Worm (Caenorhabditis elegans): ENCODE data around the gene aff-1.

aff-1 gene

DNA sequence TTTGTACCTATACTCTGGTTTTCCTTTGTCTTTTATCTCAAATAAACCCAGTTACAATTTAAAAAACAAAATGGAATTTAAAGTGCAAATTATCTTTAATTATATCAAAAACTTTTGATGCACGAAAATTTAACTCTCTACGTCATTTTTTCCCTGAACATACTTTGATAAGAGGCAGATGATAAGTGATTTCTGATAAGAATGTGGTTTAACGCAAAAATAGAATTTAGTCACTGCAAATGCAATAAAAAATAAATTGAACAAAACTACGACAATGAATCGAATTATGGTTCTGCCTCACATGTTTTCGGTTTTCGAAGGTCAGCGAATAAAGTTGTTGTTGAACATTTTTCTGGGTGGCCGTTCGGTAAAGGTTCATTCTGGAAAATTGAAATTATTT, 41.7 kb downstream of the aff-1 start:
- TF ChIP-seq elt-2 (tag; optimal IDR thresholded peaks at IDR 0.05) (peak; percentile 88), ZK546.5 (tag; optimal IDR thresholded peaks at IDR 0.05) (no peak), lin-39 (tag; optimal IDR thresholded peaks at IDR 0.05) (no peak), ceh-16 (tag; optimal IDR thresholded peaks at IDR 0.05) (no peak), jun-1 (tag; optimal IDR thresholded peaks at IDR 0.05) (peak; percentile 32), mml-1 (tag; optimal IDR thresholded peaks at IDR 0.05) (no peak), nhr-23 (tag; optimal IDR thresholded peaks at IDR 0.05) (no peak), nhr-25 (tag; optimal IDR thresholded peaks at IDR 0.05) (no peak), unc-39 (tag; optimal IDR thresholded peaks at IDR 0.05) (no peak), pqm-1 (tag; optimal IDR thresholded peaks at IDR 0.05) (peak; percentile 95), pha-4 (tag; optimal IDR thresholded peaks at IDR 0.05) (peak; percentile 44), ama-1 (optimal IDR thresholded peaks at IDR 0.05) (no peak), lsy-12 (tag; optimal IDR thresholded peaks at IDR 0.05) (no peak), ceh-28 (tag; optimal IDR thresholded peaks at IDR 0.05) (no peak), ceh-82 (tag; optimal IDR thresholded peaks at IDR 0.05) (no peak), sea-2 (GFP tag; optimal IDR thresholded peaks at IDR 0.05) (no peak), lin-15B (tag; optimal IDR thresholded peaks at IDR 0.05) (no peak), elt-3 (tag; optimal IDR thresholded peaks at IDR 0.05) (peak in 1 of 3 experiments; percentile 51), egl-27 (tag; optimal IDR thresholded peaks at IDR 0.05) (no peak), ceh-9 (tag; optimal IDR thresholded peaks at IDR 0.05) (no peak), nfya-1 (tag; optimal IDR thresholded peaks at IDR 0.05; ENCODE audit: insufficient read depth) (no peak), mdl-1 (tag; optimal IDR thresholded peaks at IDR 0.05) (no peak), nhr-12 (tag; optimal IDR thresholded peaks at IDR 0.05) (no peak), hmg-11 (tag; optimal IDR thresholded peaks at IDR 0.05) (no peak), nhr-43 (tag; optimal IDR thresholded peaks at IDR 0.05; ENCODE audit: poor library complexity, severe bottlenecking) (no peak), nhr-11 (tag; optimal IDR thresholded peaks at IDR 0.05) (no peak), unc-62 (GFP tag; optimal IDR thresholded peaks at IDR 0.05) (no peak), tbx-2 (tag; optimal IDR thresholded peaks at IDR 0.05) (no peak), ztf-11 (tag; optimal IDR thresholded peaks at IDR 0.05) (no peak), fos-1 (tag; optimal IDR thresholded peaks at IDR 0.05) (no peak), daf-12 (tag; optimal IDR thresholded peaks at IDR 0.05) (no peak), nhr-28 (tag; optimal IDR thresholded peaks at IDR 0.05) (no peak), elt-1 (tag; optimal IDR thresholded peaks at IDR 0.05) (no peak), egl-5 (tag; optimal IDR thresholded peaks at IDR 0.05) (no peak), ztf-4 (tag; optimal IDR thresholded peaks at IDR 0.05) (no peak), fkh-10 (GFP tag; optimal IDR thresholded peaks at IDR 0.05) (no peak), aly-2 (tag; optimal IDR thresholded peaks at IDR 0.05) (no peak), nhr-76 (tag; optimal IDR thresholded peaks at IDR 0.05) (no peak), eor-1 (tag; optimal IDR thresholded peaks at IDR 0.05) (no peak), zag-1 (tag; optimal IDR thresholded peaks at IDR 0.05) (no peak)

DNA sequence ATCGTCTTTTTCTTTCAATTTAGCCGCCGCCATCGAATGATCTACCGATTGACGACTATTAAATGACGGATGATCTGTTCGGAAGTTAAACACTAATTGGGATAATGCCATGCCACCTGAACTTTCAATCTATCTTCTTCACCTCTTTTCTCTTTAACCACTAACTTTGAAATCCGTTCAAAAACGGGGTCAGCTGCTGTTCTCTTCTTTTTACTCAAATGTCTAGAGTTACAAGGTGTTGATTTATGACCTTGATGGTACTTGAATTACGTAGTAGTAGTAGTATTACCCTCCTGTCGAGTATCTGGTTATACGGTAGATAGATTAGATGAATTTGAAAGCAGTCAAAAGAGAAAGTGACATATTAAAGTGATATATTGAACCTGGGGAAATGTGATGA, 42.4 kb downstream of the aff-1 start:
- TF ChIP-seq ztf-4 (tag; optimal IDR thresholded peaks at IDR 0.05) (no peak), hmg-11 (tag; optimal IDR thresholded peaks at IDR 0.05) (no peak), aly-2 (tag; optimal IDR thresholded peaks at IDR 0.05) (no peak), mml-1 (tag; optimal IDR thresholded peaks at IDR 0.05) (no peak), ZK546.5 (tag; optimal IDR thresholded peaks at IDR 0.05) (no peak), ztf-11 (tag; optimal IDR thresholded peaks at IDR 0.05) (no peak), nhr-76 (tag; optimal IDR thresholded peaks at IDR 0.05) (no peak), elt-2 (tag; optimal IDR thresholded peaks at IDR 0.05) (no peak), ama-1 (optimal IDR thresholded peaks at IDR 0.05) (no peak), eor-1 (tag; optimal IDR thresholded peaks at IDR 0.05) (no peak), elt-3 (tag; optimal IDR thresholded peaks at IDR 0.05) (peak in 1 of 3 experiments; percentile 40), lin-15B (tag; optimal IDR thresholded peaks at IDR 0.05) (no peak), unc-62 (GFP tag; optimal IDR thresholded peaks at IDR 0.05) (peak; percentile 87), sea-2 (GFP tag; optimal IDR thresholded peaks at IDR 0.05) (no peak), egl-5 (tag; optimal IDR thresholded peaks at IDR 0.05) (no peak), nhr-23 (tag; optimal IDR thresholded peaks at IDR 0.05) (peak; percentile 61), nhr-25 (tag; optimal IDR thresholded peaks at IDR 0.05) (peak; percentile 91), ceh-16 (tag; optimal IDR thresholded peaks at IDR 0.05) (peak; percentile 12), fkh-2 (tag; optimal IDR thresholded peaks at IDR 0.05) (no peak), ceh-9 (tag; optimal IDR thresholded peaks at IDR 0.05) (no peak), egl-27 (tag; optimal IDR thresholded peaks at IDR 0.05) (no peak), elt-1 (tag; optimal IDR thresholded peaks at IDR 0.05) (peak; percentile 93), pqm-1 (tag; optimal IDR thresholded peaks at IDR 0.05) (no peak)

Data from whole organism, L3 larva.